Worm (Caenorhabditis elegans) whole organism, young adult: ENCODE measurements around the gene Y43F8C.7.

ENCODE experiments used
- D2030.7 ChIP-seq: fragments of 200-800 bp; sonication (Bioruptor generic); IDR thresholded peaks from 2 replicates; pipeline ENCODE4 v1.3.6; 2022; ENCODE audit warnings: missing genetic modification reagents, missing genetic modification characterization, missing compliant biosample characterization
- F23B12.7 ChIP-seq: sonication (generic microtip); optimal IDR thresholded peaks from 2 replicates; lab custom pipeline; 2017; ENCODE audit warnings: missing genetic modification characterization, mild to moderate bottlenecking, missing compliant biosample characterization, antibody characterized with exemption, moderate library complexity; ENCODE audit not compliant: insufficient read depth
- F37B4.10 ChIP-seq: fragments of 200-800 bp; sonication (Bioruptor generic); IDR thresholded peaks from 2 replicates; pipeline ENCODE4 v1.3.6; 2022; ENCODE audit warnings: missing genetic modification characterization, missing compliant biosample characterization
- F49E8.2 ChIP-seq: sonication (generic microtip); optimal IDR thresholded peaks from 3 replicates; lab custom pipeline; 2017; ENCODE audit warnings: missing genetic modification characterization, mild to moderate bottlenecking, missing compliant biosample characterization, antibody characterized with exemption, moderate library complexity; ENCODE audit not compliant: insufficient read depth
- F52B5.7 ChIP-seq: sonication (generic microtip); optimal IDR thresholded peaks from 2 replicates; lab custom pipeline; 2016; ENCODE audit warnings: mild to moderate bottlenecking, missing genetic modification characterization, missing compliant biosample characterization
- Y95B8A.8 ChIP-seq: fragments of 200-800 bp; sonication (Bioruptor generic); IDR thresholded peaks from 2 replicates; pipeline ENCODE4 v1.3.6; 2022; ENCODE audit warnings: missing genetic modification reagents, missing genetic modification characterization, missing compliant biosample characterization
- aptf-2 ChIP-seq: fragments of 200-800 bp; sonication (Bioruptor generic); conservative IDR thresholded peaks from 2 replicates; pipeline ENCODE4 v1.3.6; 2022; ENCODE audit warnings: missing genetic modification reagents, missing genetic modification characterization, missing compliant biosample characterization
- attf-5 ChIP-seq: fragments of 200-800 bp; sonication (Bioruptor generic); optimal IDR thresholded peaks from 2 replicates; lab custom pipeline; 2018; ENCODE audit warnings: mild to moderate bottlenecking, missing genetic modification characterization, missing compliant biosample characterization
- ceh-27 ChIP-seq: fragments of 200-800 bp; sonication (Bioruptor generic); optimal IDR thresholded peaks from 2 replicates; lab custom pipeline; 2018; ENCODE audit warnings: mild to moderate bottlenecking, missing genetic modification characterization, moderate library complexity, missing compliant biosample characterization
- ceh-58 ChIP-seq: fragments of 200-800 bp; sonication (Bioruptor generic); IDR thresholded peaks from 2 replicates; pipeline ENCODE4 v1.3.6; 2022; ENCODE audit warnings: missing genetic modification characterization, missing compliant biosample characterization
- dox-1 ChIP-seq: fragments of 200-800 bp; sonication (Bioruptor generic); IDR thresholded peaks from 2 replicates; pipeline ENCODE4 v1.3.6; 2022; ENCODE audit warnings: missing genetic modification reagents, missing genetic modification characterization, missing compliant biosample characterization
- egrh-3 ChIP-seq: fragments of 200-800 bp; sonication (Bioruptor generic); IDR thresholded peaks from 2 replicates; pipeline ENCODE4 v1.3.6; 2022; ENCODE audit warnings: missing genetic modification reagents, missing genetic modification characterization, missing compliant biosample characterization
- ets-4 ChIP-seq: fragments of 200-800 bp; sonication (Bioruptor generic); optimal IDR thresholded peaks from 2 replicates; lab custom pipeline; 2018; ENCODE audit warnings: mild to moderate bottlenecking, missing genetic modification characterization, missing compliant biosample characterization
- hmg-1.2 ChIP-seq: fragments of 200-800 bp; sonication (Bioruptor generic); IDR thresholded peaks from 2 replicates; pipeline ENCODE4 v1.3.6; 2022; ENCODE audit warnings: missing genetic modification reagents, missing genetic modification characterization, missing compliant biosample characterization
- hmg-20 ChIP-seq: fragments of 200-800 bp; sonication (Bioruptor generic); IDR thresholded peaks from 2 replicates; pipeline ENCODE4 v1.3.6; 2022; ENCODE audit warnings: missing genetic modification reagents, missing genetic modification characterization, missing compliant biosample characterization
- let-526 ChIP-seq: fragments of 200-800 bp; sonication (Bioruptor generic); IDR thresholded peaks from 2 replicates; pipeline ENCODE4 v1.3.6; 2022; ENCODE audit warnings: missing genetic modification reagents, missing genetic modification characterization, missing compliant biosample characterization
- mcd-1 ChIP-seq: fragments of 200-800 bp; sonication (Bioruptor generic); IDR thresholded peaks from 2 replicates; pipeline ENCODE4 v1.3.6; 2022; ENCODE audit warnings: missing genetic modification reagents, missing genetic modification characterization, missing compliant biosample characterization
- mxl-1 ChIP-seq: sonication (generic microtip); optimal IDR thresholded peaks from 2 replicates; lab custom pipeline; 2016; ENCODE audit warnings: missing genetic modification characterization, missing compliant biosample characterization
- nfya-2 ChIP-seq: fragments of 200-800 bp; sonication (Bioruptor generic); IDR thresholded peaks from 2 replicates; pipeline ENCODE4 v1.3.6; 2022; ENCODE audit warnings: missing genetic modification reagents, missing genetic modification characterization, missing compliant biosample characterization
- nhr-179 ChIP-seq: sonication (generic microtip); optimal IDR thresholded peaks from 2 replicates; lab custom pipeline; 2016; ENCODE audit warnings: mild to moderate bottlenecking, missing genetic modification characterization, missing compliant biosample characterization
- pha-4 ChIP-seq: fragments of 150-350 bp; sonication (generic microtip); optimal IDR thresholded peaks from 2 replicates; lab custom pipeline; 2014; ENCODE audit warnings: missing biosample characterization, missing genetic modification reagents, missing genetic modification characterization
- rpc-1 ChIP-seq, 2 experiments: fragments of 150-350 bp in 1 of 2; sonication (generic microtip) in 1 of 2; optimal IDR thresholded peaks; 2 replicates each; lab custom pipeline; 2014 to 2018; ENCODE audit warnings: missing biosample characterization in 1 of 2, missing genetic modification characterization in 1 of 2, missing genetic modification reagents in 1 of 2, missing genotype in 1 of 2
- snpc-3.4 ChIP-seq: sonication (generic microtip); optimal IDR thresholded peaks from 2 replicates; lab custom pipeline; 2017; ENCODE audit warnings: missing genetic modification characterization, mild to moderate bottlenecking, missing compliant biosample characterization, antibody characterized with exemption, moderate library complexity, missing genotype, missing genetic modification reagents
- zfh-2 ChIP-seq: fragments of 200-800 bp; sonication (Bioruptor generic); conservative IDR thresholded peaks from 2 replicates; pipeline ENCODE4 v1.3.6; 2022; ENCODE audit warnings: missing genetic modification reagents, missing genetic modification characterization, missing compliant biosample characterization
- ztf-3 ChIP-seq: fragments of 200-800 bp; sonication (Bioruptor generic); optimal IDR thresholded peaks from 2 replicates; lab custom pipeline; 2018; ENCODE audit warnings: mild to moderate bottlenecking, missing genetic modification characterization, missing compliant biosample characterization

Y43F8C.7 gene

DNA sequence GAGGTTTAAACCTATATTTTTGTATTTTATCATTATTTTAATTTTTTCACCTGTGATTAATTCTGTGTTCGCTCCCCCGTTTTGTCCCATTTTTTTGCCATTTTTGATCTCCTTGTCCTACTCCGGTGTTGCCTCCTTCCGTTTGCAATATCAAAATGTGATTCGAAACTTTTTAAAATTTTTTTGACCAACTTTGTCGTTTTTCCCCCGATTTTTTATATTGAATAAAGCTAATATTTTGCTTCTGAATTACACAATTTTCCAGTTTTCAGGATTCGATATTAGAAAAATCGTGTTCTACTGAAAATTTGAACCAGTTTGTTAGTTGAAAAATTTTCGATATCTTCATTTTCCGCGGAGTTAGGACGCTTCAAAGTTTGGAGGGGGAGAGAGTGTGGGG is 38.0 kb downstream of the Y43F8C.7 start, which contains the start of gene nlp-25:
Gene nlp-25, plus strand, starts transcription at position 301 of the 400 bp plus-strand sequence.
- TF ChIP-seq F49E8.2, result no peak
- peak; percentile 35; the same call in 1 of the 2 replicates for TF ChIP-seq hmg-1.2 (GFP tag; lab: Robert Waterston, UW)
- TF ChIP-seq, all 124 proteins: peak for 1

DNA sequence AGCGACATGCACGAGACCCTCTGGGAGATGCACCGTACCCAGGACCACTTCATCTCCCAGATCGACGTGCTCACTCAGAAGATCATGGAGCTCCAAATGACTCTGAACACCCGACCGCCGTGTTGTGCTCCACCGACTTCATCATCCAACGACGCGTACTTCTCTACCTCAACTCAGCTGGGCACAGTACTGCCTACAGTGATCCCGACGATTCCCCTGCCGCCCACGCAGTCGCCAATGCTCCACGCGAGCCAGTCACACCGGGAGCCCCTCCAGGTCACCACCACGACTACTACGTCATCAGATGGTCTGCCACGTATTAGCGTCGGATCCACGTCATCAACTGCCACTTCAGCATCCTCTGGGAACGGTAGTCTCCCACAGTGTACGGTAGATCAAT is 38.4 kb downstream of the Y43F8C.7 start:
- no peak for TF ChIP-seq ztf-3 (GFP tag; lab: Kevin White, UChicago)
- TF ChIP-seq zfh-2 (GFP tag; lab: Robert Waterston, UW), result peak; percentile 71
- no peak for TF ChIP-seq mcd-1 (GFP tag; lab: Robert Waterston, UW)
- TF ChIP-seq ceh-58, result no peak
- no peak for TF ChIP-seq nfya-2 (GFP tag; lab: Robert Waterston, UW)
- no peak for TF ChIP-seq F37B4.10 (GFP tag; lab: Robert Waterston, UW)
- no peak for TF ChIP-seq ceh-27 (GFP tag; lab: Kevin White, UChicago)
- no peak for TF ChIP-seq snpc-3.4 (tag; lab: Kevin White, UChicago)
- no peak for TF ChIP-seq aptf-2
- TF ChIP-seq attf-5 (GFP tag; lab: Kevin White, UChicago), result no peak
- 0 out of 2 replicates have a peak, but pooled peaks have one; percentile 18 for TF ChIP-seq dox-1
- TF ChIP-seq Y95B8A.8, result no peak
- no peak for TF ChIP-seq ets-4 (GFP tag; lab: Kevin White, UChicago)
- no peak for TF ChIP-seq F49E8.2
- no peak for TF ChIP-seq egrh-3 (GFP tag; lab: Robert Waterston, UW)
- no peak for TF ChIP-seq mxl-1 (tag; lab: Kevin White, UChicago)
- no peak for TF ChIP-seq D2030.7 (GFP tag; lab: Robert Waterston, UW)
- TF ChIP-seq F23B12.7 (tag; lab: Kevin White, UChicago), result no peak
- no peak for TF ChIP-seq hmg-20 (GFP tag; lab: Robert Waterston, UW)
- peak; percentile 49 for TF ChIP-seq F52B5.7 (tag; lab: Kevin White, UChicago)
- TF ChIP-seq let-526 (GFP tag; lab: Robert Waterston, UW), result no peak
- TF ChIP-seq nhr-179 (tag; lab: Kevin White, UChicago), result no peak

DNA sequence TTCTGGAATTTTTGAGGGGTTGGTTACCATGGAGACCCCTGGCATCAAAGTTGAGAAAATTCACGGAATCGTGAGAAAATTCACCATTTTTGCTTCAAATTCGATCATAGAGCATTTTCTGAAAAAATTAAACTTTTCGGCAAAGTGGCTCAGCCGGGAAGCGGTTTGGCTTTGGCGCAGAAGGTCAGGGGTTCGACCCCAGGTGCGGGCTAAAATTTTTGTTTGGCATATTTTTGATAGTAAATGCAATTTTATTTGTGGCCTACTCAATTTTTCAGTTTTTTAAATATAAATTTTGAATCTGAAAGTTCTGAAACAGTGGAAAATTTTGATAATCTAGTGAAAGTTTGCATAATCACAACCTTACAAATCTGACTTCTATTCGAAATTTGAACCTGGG is 44.7 kb downstream of the Y43F8C.7 start:
- no peak for TF ChIP-seq rpc-1 (optimal IDR thresholded peaks at IDR 0.05; lab: Kevin White, UChicago)
- TF ChIP-seq rpc-1 (tag; optimal IDR thresholded peaks at IDR 0.05; lab: Kevin White, UChicago), result peak; percentile 24
- TF ChIP-seq pha-4 (tag; lab: Kevin White, UChicago), result no peak
- TF ChIP-seq, all 124 proteins: peak for 1
